Worm (Caenorhabditis elegans): ENCODE results near the gene vig-1.

- TF ChIP-seq cnd-1 (tag; optimal IDR thresholded peaks at IDR 0.05), result no peak
- TF ChIP-seq ceh-39 (tag; optimal IDR thresholded peaks at IDR 0.05), result no peak
- no peak for TF ChIP-seq blmp-1 (tag; optimal IDR thresholded peaks at IDR 0.05)
- TF ChIP-seq lin-13 (tag; optimal IDR thresholded peaks at IDR 0.05), result no peak
- no peak for TF ChIP-seq unc-62 (GFP tag; optimal IDR thresholded peaks at IDR 0.05)
- no peak for TF ChIP-seq ztf-11 (tag; optimal IDR thresholded peaks at IDR 0.05)
- no peak for TF ChIP-seq mep-1 (tag; optimal IDR thresholded peaks at IDR 0.05)
- no peak for TF ChIP-seq nhr-28 (tag; optimal IDR thresholded peaks at IDR 0.05)
- no peak for TF ChIP-seq sptf-1 (tag; optimal IDR thresholded peaks at IDR 0.05)
- TF ChIP-seq snpc-4 (tag; optimal IDR thresholded peaks at IDR 0.05), result no peak
- no peak for TF ChIP-seq ces-1 (GFP tag; optimal IDR thresholded peaks at IDR 0.05)
These were observed 44.1 kb upstream of the vig-1 start, which contains the start of gene Y57G7A.11 for ce11 chrII:1276778-1277177.
